Fruit fly (Drosophila melanogaster): ENCODE measurements around the gene hth.

The hth gene

DNA sequence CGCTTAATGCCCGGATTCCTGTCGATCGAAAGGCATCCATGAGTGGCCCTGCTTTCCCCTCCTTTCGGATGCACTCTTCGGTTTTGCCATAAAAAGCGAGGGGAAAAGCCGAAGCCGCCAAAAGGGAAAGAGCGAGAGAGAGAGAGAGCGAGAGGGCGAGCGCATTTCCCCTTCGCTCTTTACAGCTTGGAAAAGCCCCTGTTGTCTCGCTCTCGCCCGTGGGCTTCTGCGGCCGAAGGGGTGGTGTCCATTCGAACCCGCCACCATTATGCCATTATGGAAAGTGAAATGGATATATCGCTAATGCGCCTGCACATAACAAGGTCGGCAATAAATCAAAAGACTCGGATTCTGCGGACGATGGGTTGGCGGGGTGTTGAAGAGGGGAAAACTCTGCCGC, 17.2 kb downstream of the hth start:
- TF ChIP-seq Hr78 (GFP tag; optimal IDR thresholded peaks at IDR 0.05) (no peak), pzg (GFP tag; optimal IDR thresholded peaks at IDR 0.05) (no peak), CG7271 (tag; optimal IDR thresholded peaks at IDR 0.05) (no peak), nerfin-2 (GFP tag; IDR thresholded peaks at IDR 0.05; ENCODE audit: partially characterized antibody) (0 out of 2 replicates have a peak, but pooled peaks have one; percentile 23), CG10267 (tag; optimal IDR thresholded peaks at IDR 0.05) (no peak), Usf (GFP tag; optimal IDR thresholded peaks at IDR 0.05) (no peak), CG14014 (GFP tag; IDR thresholded peaks at IDR 0.05) (no peak), phol (tag; optimal IDR thresholded peaks at IDR 0.05) (peak; percentile 60), unpg (GFP tag; optimal IDR thresholded peaks at IDR 0.05) (no peak), Med (GFP tag) (peak; percentile 69), CG34422 (GFP tag; IDR thresholded peaks at IDR 0.05) (0 out of 3 replicates have a peak, but pooled peaks have one; percentile 27), grau (tag; optimal IDR thresholded peaks at IDR 0.05) (no peak), NC2α (GFP tag; optimal IDR thresholded peaks at IDR 0.05) (no peak), Blimp-1 (GFP tag; optimal IDR thresholded peaks at IDR 0.05) (peak; percentile 75), sima (GFP tag; optimal IDR thresholded peaks at IDR 0.05) (no peak), Optix (GFP tag; IDR thresholded peaks at IDR 0.05) (0 out of 3 replicates have a peak, but pooled peaks have one; percentile 31), sna (GFP tag; IDR thresholded peaks at IDR 0.05; ENCODE audit: partially characterized antibody) (no peak), lab (GFP tag; optimal IDR thresholded peaks at IDR 0.05) (no peak), Antp (GFP tag; optimal IDR thresholded peaks at IDR 0.05) (peak; percentile 27), tna (GFP tag; IDR thresholded peaks at IDR 0.05; ENCODE audit: partially characterized antibody) (no peak), Six4 (GFP tag; optimal IDR thresholded peaks at IDR 0.05) (no peak), HLH54F (GFP tag; optimal IDR thresholded peaks at IDR 0.05) (no peak), nerfin-1 (tag; optimal IDR thresholded peaks at IDR 0.05) (peak; percentile 27), Nf-YB (GFP tag; optimal IDR thresholded peaks at IDR 0.05) (peak; percentile 94), Hr51 (GFP tag; optimal IDR thresholded peaks at IDR 0.05) (peak in 1 of 2 experiments; percentile 23), gsb-n (tag; optimal IDR thresholded peaks at IDR 0.05) (peak; percentile 25), CG14965 (GFP tag; optimal IDR thresholded peaks at IDR 0.05; ENCODE audit: borderline replicate concordance) (peak; percentile 3), chn (GFP tag; optimal IDR thresholded peaks at IDR 0.05) (peak; percentile 7), sob (GFP tag; IDR thresholded peaks at IDR 0.05) (0 out of 2 replicates have a peak, but pooled peaks have one; percentile 15), CG16813 (GFP tag; IDR thresholded peaks at IDR 0.05; ENCODE audit: partially characterized antibody) (no peak), HmgD (GFP tag; optimal IDR thresholded peaks at IDR 0.05) (peak; percentile 45), CG2199 (GFP tag; IDR thresholded peaks at IDR 0.05) (0 out of 3 replicates have a peak, but pooled peaks have one; percentile 70), vvl (GFP tag; IDR thresholded peaks at IDR 0.05) (peak; percentile 50; the same call in 1 of the 2 replicates), HLH3B (GFP tag; IDR thresholded peaks at IDR 0.05) (no peak), gfzf (GFP tag; optimal IDR thresholded peaks at IDR 0.05) (no peak), scrt (GFP tag; optimal IDR thresholded peaks at IDR 0.05) (peak; percentile 47), nmo (GFP tag; optimal IDR thresholded peaks at IDR 0.05) (peak; percentile 41), CG9797 (GFP tag; optimal IDR thresholded peaks at IDR 0.05) (no peak), CG11456 (GFP tag; IDR thresholded peaks at IDR 0.05) (no peak), CG1832 (GFP tag; optimal IDR thresholded peaks at IDR 0.05) (peak; percentile 98), schlank (tag; optimal IDR thresholded peaks at IDR 0.05) (no peak), CG5180 (GFP tag; optimal IDR thresholded peaks at IDR 0.05) (no peak), CG10321 (GFP tag; IDR thresholded peaks at IDR 0.05) (peak; percentile 97), Deaf1 (tag; optimal IDR thresholded peaks at IDR 0.05) (peak; percentile 95), crol (GFP tag; IDR thresholded peaks at IDR 0.05) (peak; percentile 88), CoRest (tag; optimal IDR thresholded peaks at IDR 0.05) (peak; percentile 44), Opbp (GFP tag; IDR thresholded peaks at IDR 0.05; ENCODE audit: partially characterized antibody) (no peak; the same call in 2 of the 3 replicates), chinmo (GFP tag; IDR thresholded peaks at IDR 0.05; ENCODE audit: partially characterized antibody) (peak; percentile 94; the same call in 3 of the 4 replicates)

All from whole organism, embryonic.